Worm (Caenorhabditis elegans): ENCODE data around the gene acr-7.

Gene acr-7

DNA sequence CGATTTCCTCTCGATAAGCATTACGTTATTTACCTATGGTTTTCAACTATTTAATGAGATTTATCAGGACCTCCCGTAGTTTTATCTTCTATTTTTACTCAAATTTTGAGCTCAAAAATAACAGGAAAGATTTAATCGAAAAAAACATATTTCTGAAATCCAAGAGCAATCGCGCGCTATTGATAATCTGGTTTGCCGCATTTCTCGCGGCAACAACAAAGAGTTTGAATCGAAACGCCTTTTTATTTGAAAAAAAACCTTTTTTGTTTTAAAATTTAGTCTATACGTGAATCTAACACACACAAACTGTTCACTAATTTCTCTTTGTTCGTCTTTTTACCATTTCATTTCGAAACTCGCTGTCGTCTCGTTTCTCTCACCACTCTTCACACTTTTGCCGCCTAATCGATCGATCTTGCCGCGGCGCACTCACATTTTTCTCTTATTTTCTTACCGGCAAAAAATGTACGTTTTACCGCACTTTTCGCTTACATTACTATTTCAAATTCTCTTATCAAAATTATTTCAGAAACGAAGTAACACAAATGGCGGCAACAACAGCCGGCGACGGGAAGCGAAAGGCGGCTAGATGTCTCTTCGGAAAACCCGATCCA is 33.3 kb downstream of the acr-7 start, which contains the start of gene cki-2 (continued):
- TF ChIP-seq rpc-1 (optimal IDR thresholded peaks at IDR 0.05) (no peak), rpc-1 (tag; optimal IDR thresholded peaks at IDR 0.05) (no peak), repo-1 (tag; optimal IDR thresholded peaks at IDR 0.05) (no peak), lin-54 (GFP tag; optimal IDR thresholded peaks at IDR 0.05) (peak; percentile 32), mel-28 (tag; optimal IDR thresholded peaks at IDR 0.05; ENCODE audit: borderline replicate concordance) (no peak), fkh-3 (tag; optimal IDR thresholded peaks at IDR 0.05) (no peak), dox-1 (GFP tag; IDR thresholded peaks at IDR 0.05) (peak; percentile 50; the same call in 1 of the 2 replicates), hmg-1.2 (GFP tag; IDR thresholded peaks at IDR 0.05) (peak; percentile 36; the same call in 1 of the 2 replicates), hmg-20 (GFP tag; IDR thresholded peaks at IDR 0.05) (no peak), dpl-1 (GFP tag; optimal IDR thresholded peaks at IDR 0.05) (peak; percentile 57), lag-1 (GFP tag; IDR thresholded peaks at IDR 0.05) (no peak), C17E4.6 (GFP tag; IDR thresholded peaks at IDR 0.05) (no peak), cebp-2 (GFP tag; IDR thresholded peaks at IDR 0.05) (no peak), lir-1 (GFP tag; conservative IDR thresholded peaks at IDR 0.05) (no peak), rcor-1 (GFP tag; IDR thresholded peaks at IDR 0.05) (no peak), attf-3 (GFP tag; conservative IDR thresholded peaks at IDR 0.05) (no peak), dpff-1 (tag; optimal IDR thresholded peaks at IDR 0.05) (no peak), xnd-1 (tag; optimal IDR thresholded peaks at IDR 0.05) (peak; percentile 63), unc-130 (GFP tag; optimal IDR thresholded peaks at IDR 0.05) (no peak), nhr-90 (tag; optimal IDR thresholded peaks at IDR 0.05) (no peak), attf-6 (GFP tag; IDR thresholded peaks at IDR 0.05) (no peak), B0336.3 (GFP tag; IDR thresholded peaks at IDR 0.05) (0 out of 2 replicates have a peak, but pooled peaks have one; percentile 21), attf-5 (GFP tag; optimal IDR thresholded peaks at IDR 0.05) (peak; percentile 1), madf-6 (GFP tag; IDR thresholded peaks at IDR 0.05) (peak; percentile 90), chd-7 (tag; optimal IDR thresholded peaks at IDR 0.05) (no peak), efl-1 (GFP tag; optimal IDR thresholded peaks at IDR 0.05) (peak; percentile 87), rec-8 (tag; optimal IDR thresholded peaks at IDR 0.05) (no peak), zfh-2 (GFP tag; conservative IDR thresholded peaks at IDR 0.05) (no peak), Y53F4B.3 (GFP tag; IDR thresholded peaks at IDR 0.05) (no peak), K11D2.4 (GFP tag; IDR thresholded peaks at IDR 0.05) (no peak), F33H1.4 (GFP tag; IDR thresholded peaks at IDR 0.05) (peak; percentile 33), nfyb-1 (GFP tag; IDR thresholded peaks at IDR 0.05) (no peak), die-1 (tag; optimal IDR thresholded peaks at IDR 0.05) (no peak), ztf-26 (tag; optimal IDR thresholded peaks at IDR 0.05) (no peak), nhr-80 (tag; optimal IDR thresholded peaks at IDR 0.05) (peak; percentile 75), pbrm-1 (GFP tag; IDR thresholded peaks at IDR 0.05) (no peak), D2030.7 (GFP tag; IDR thresholded peaks at IDR 0.05) (peak; percentile 37; the same call in 1 of the 2 replicates), mxl-1 (tag; optimal IDR thresholded peaks at IDR 0.05) (no peak)

DNA sequence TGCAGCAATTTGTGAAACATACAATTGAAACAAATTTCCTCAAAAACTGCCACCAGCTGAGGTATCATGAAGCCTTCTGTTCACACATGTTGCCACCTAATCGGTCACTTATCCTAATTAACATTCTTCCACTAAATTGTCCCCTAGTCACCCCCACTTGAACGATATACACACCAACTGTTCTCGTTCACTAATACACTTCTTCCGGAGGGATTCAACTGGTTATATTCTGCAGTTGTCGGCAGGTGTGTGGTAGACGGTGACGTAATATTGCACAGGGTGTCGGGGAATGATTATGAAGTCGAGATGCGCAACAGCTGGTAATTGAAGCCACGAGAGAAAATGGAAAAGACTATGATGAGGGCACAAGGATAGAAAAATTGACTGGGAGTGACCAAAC is 34.2 kb downstream of the acr-7 start:
- no peak for TF ChIP-seq F33H1.4 (GFP tag; IDR thresholded peaks at IDR 0.05)
- no peak for TF ChIP-seq somi-1 (GFP tag; optimal IDR thresholded peaks at IDR 0.05)
- TF ChIP-seq xnd-1 (tag; optimal IDR thresholded peaks at IDR 0.05): no peak
- 0 out of 2 replicates have a peak, but pooled peaks have one; percentile 16 for TF ChIP-seq ztf-25 (GFP tag; IDR thresholded peaks at IDR 0.05)
- TF ChIP-seq ztf-3 (GFP tag; optimal IDR thresholded peaks at IDR 0.05): no peak
- no peak for TF ChIP-seq ceh-100 (GFP tag; IDR thresholded peaks at IDR 0.05)

All from whole organism, young adult.